Worm (Caenorhabditis elegans) whole organism, dauer: ENCODE data around the gene chup-1.

Experiments
- unc-62 ChIP-seq: sonication (generic microtip); optimal IDR thresholded peaks from 2 replicates; lab custom pipeline; 2017; ENCODE audit warnings: missing biosample characterization, missing genetic modification reagents, missing genetic modification characterization

chup-1 gene

ce11 chrX:8786687-8787086, 5.3 kb upstream of the chup-1 start:
- TF ChIP-seq unc-62 (GFP tag; lab: Kevin White, UChicago): no peak

ce11 chrX:8787689-8788222, 4.2 kb upstream of the chup-1 start:
- TF ChIP-seq unc-62 (GFP tag; lab: Kevin White, UChicago): no peak

ce11 chrX:8789014-8789506, 2.9 kb upstream of the chup-1 start, which contains the start of gene unc-27:
unc-27 (plus strand) TSS chrX:8789456.
- no peak for TF ChIP-seq unc-62 (GFP tag; lab: Kevin White, UChicago)

ce11 chrX:8790093-8790492, 1.9 kb upstream of the chup-1 start:
- no peak for TF ChIP-seq unc-62 (GFP tag; lab: Kevin White, UChicago)

- TF ChIP-seq unc-62 (GFP tag; lab: Kevin White, UChicago): no peak
These were observed 4.8 kb downstream of the chup-1 start, which contains the start of gene R04E5.7 for ce11 chrX:8796699-8797282. R04E5.7 (minus strand) TSS chrX:8797262.

- no peak for TF ChIP-seq unc-62 (GFP tag; lab: Kevin White, UChicago)
These were observed 5.7 kb downstream of the chup-1 start for ce11 chrX:8797653-8798052.

- no peak for TF ChIP-seq unc-62 (GFP tag; lab: Kevin White, UChicago)
These were observed 8.0 kb downstream of the chup-1 start for ce11 chrX:8799925-8800324.

- no peak for TF ChIP-seq unc-62 (GFP tag; lab: Kevin White, UChicago)
These were observed 8.4 kb downstream of the chup-1 start for ce11 chrX:8800355-8800754.

- no peak for TF ChIP-seq unc-62 (GFP tag; lab: Kevin White, UChicago)
These were observed 9.0 kb downstream of the chup-1 start for ce11 chrX:8800983-8801382.

ce11 chrX:8805475-8805874, 13.5 kb downstream of the chup-1 start:
- TF ChIP-seq unc-62 (GFP tag; lab: Kevin White, UChicago): no peak

- no peak for TF ChIP-seq unc-62 (GFP tag; lab: Kevin White, UChicago)
These were observed 14.3 kb downstream of the chup-1 start, which contains the start of gene R04E5.8 for ce11 chrX:8806070-8806799. R04E5.8 (minus strand) TSS chrX:8806120.

- TF ChIP-seq unc-62 (GFP tag; lab: Kevin White, UChicago): no peak
These were observed 16.8 kb downstream of the chup-1 start for ce11 chrX:8808740-8809139.

- no peak for TF ChIP-seq unc-62 (GFP tag; lab: Kevin White, UChicago)
These were observed 18.9 kb downstream of the chup-1 start, which contains the start of gene R04E5.9 for ce11 chrX:8810908-8811307. R04E5.9 (minus strand) TSS chrX:8811142.

- no peak for TF ChIP-seq unc-62 (GFP tag; lab: Kevin White, UChicago)
These were observed 20.0 kb downstream of the chup-1 start, which contains the start of gene cnnm-2 for ce11 chrX:8811916-8812315. cnnm-2 (plus strand) TSS chrX:8812105.

- no peak for TF ChIP-seq unc-62 (GFP tag; lab: Kevin White, UChicago)
These were observed 26.0 kb downstream of the chup-1 start for ce11 chrX:8817929-8818328.

- TF ChIP-seq unc-62 (GFP tag; lab: Kevin White, UChicago): no peak
These were observed 28.0 kb downstream of the chup-1 start for ce11 chrX:8819815-8820415.
